Worm (Caenorhabditis elegans) whole organism, L1 larva: ENCODE measurements around the gene srx-105.

Source experiments
- C04F5.9 ChIP-seq: sonication (generic microtip); optimal IDR thresholded peaks from 2 replicates; lab custom pipeline; 2016; ENCODE audit warnings: missing genetic modification characterization, missing compliant biosample characterization
- C16A3.4 ChIP-seq: fragments of 150-350 bp; optimal IDR thresholded peaks from 2 replicates; lab custom pipeline; 2014; ENCODE audit warnings: missing biosample characterization, missing genetic modification characterization
- F16B12.6 ChIP-seq: fragments of 150-350 bp; optimal IDR thresholded peaks from 2 replicates; lab custom pipeline; 2014; ENCODE audit warnings: missing biosample characterization, missing genetic modification characterization
- Y116A8C.19 ChIP-seq: sonication (generic microtip); optimal IDR thresholded peaks from 2 replicates; lab custom pipeline; 2016; ENCODE audit warnings: missing compliant biosample characterization, missing genetic modification characterization, borderline replicate concordance
- ceh-8 ChIP-seq: fragments of 200-800 bp; sonication (Bioruptor generic); optimal IDR thresholded peaks from 2 replicates; lab custom pipeline; 2018; ENCODE audit warnings: mild to moderate bottlenecking, missing genetic modification characterization, moderate library complexity, missing compliant biosample characterization
- ceh-88 ChIP-seq: fragments of 200-800 bp; sonication (Bioruptor generic); IDR thresholded peaks from 2 replicates; pipeline ENCODE4 v1.3.6; 2022; ENCODE audit warnings: missing genetic modification characterization, missing compliant biosample characterization
- ceh-90 ChIP-seq: sonication (generic microtip); optimal IDR thresholded peaks from 2 replicates; lab custom pipeline; 2016; ENCODE audit warnings: missing genetic modification characterization, missing compliant biosample characterization
- ces-1 ChIP-seq: fragments of 150-350 bp; optimal IDR thresholded peaks from 2 replicates; lab custom pipeline; 2014; ENCODE audit warnings: missing biosample characterization, missing genetic modification reagents, missing genetic modification characterization
- efl-1 ChIP-seq, 4 experiments: fragments of 150-350 bp; optimal IDR thresholded peaks in 3 of 4; peaks in 1 of 4; 1 replicate in 1 of 4; 2 replicates in 3 of 4; lab custom pipeline; 2014; ENCODE audit warnings: missing biosample characterization in 2 of 4, missing genetic modification characterization in 2 of 4, missing genetic modification reagents in 2 of 4
- efl-3 ChIP-seq: fragments of 200-800 bp; sonication (Bioruptor generic); optimal IDR thresholded peaks from 2 replicates; lab custom pipeline; 2018; ENCODE audit warnings: mild to moderate bottlenecking, missing genetic modification characterization, missing compliant biosample characterization
- elt-2 ChIP-seq: sonication (generic microtip); optimal IDR thresholded peaks from 2 replicates; lab custom pipeline; 2016; ENCODE audit warnings: missing genetic modification characterization, mild to moderate bottlenecking, inconsistent platforms, missing compliant biosample characterization, missing genetic modification reagents
- elt-3 ChIP-seq, 6 experiments: fragments of 150-350 bp in 1 of 6; sonication (generic microtip); optimal IDR thresholded peaks; 2 replicates each; lab custom pipeline; 2017 to 2018; ENCODE audit warnings: missing biosample characterization in 6 of 6, missing genetic modification characterization in 6 of 6, inconsistent platforms in 1 of 6
- fkh-10 ChIP-seq: sonication (generic microtip); optimal IDR thresholded peaks from 2 replicates; lab custom pipeline; 2017; ENCODE audit warnings: missing biosample characterization, missing genetic modification reagents, missing genetic modification characterization
- fkh-4 ChIP-seq: sonication (generic microtip); optimal IDR thresholded peaks from 2 replicates; lab custom pipeline; 2016; ENCODE audit warnings: missing compliant biosample characterization, missing genetic modification characterization, borderline replicate concordance
- fos-1 ChIP-seq: fragments of 150-350 bp; optimal IDR thresholded peaks from 2 replicates; lab custom pipeline; 2014; ENCODE audit warnings: missing biosample characterization, missing genetic modification characterization
- hlh-17 ChIP-seq: fragments of 200-800 bp; sonication (Bioruptor generic); optimal IDR thresholded peaks from 2 replicates; lab custom pipeline; 2018; ENCODE audit warnings: missing genetic modification characterization, mild to moderate bottlenecking, missing compliant biosample characterization, moderate library complexity, borderline replicate concordance
- jun-1 ChIP-seq: fragments of 150-350 bp; optimal IDR thresholded peaks from 2 replicates; lab custom pipeline; 2014; ENCODE audit warnings: missing biosample characterization, missing genetic modification reagents, missing genetic modification characterization
- lin-13 ChIP-seq: fragments of 150-350 bp; optimal IDR thresholded peaks from 2 replicates; lab custom pipeline; 2014; ENCODE audit warnings: missing biosample characterization, missing genetic modification reagents, missing genetic modification characterization
- lin-14 ChIP-seq: fragments of 200-800 bp; sonication (Bioruptor generic); optimal IDR thresholded peaks from 2 replicates; lab custom pipeline; 2018; ENCODE audit warnings: mild to moderate bottlenecking, missing genetic modification characterization, moderate library complexity, missing compliant biosample characterization
- nhr-12 ChIP-seq: sonication (generic microtip); optimal IDR thresholded peaks from 2 replicates; lab custom pipeline; 2017; ENCODE audit warnings: missing biosample characterization, missing genetic modification characterization
- nhr-19 ChIP-seq: fragments of 200-800 bp; sonication (Bioruptor generic); conservative IDR thresholded peaks from 2 replicates; pipeline ENCODE4 v1.3.6; 2022; ENCODE audit warnings: missing genetic modification characterization, missing compliant biosample characterization
- nhr-20 ChIP-seq: sonication (generic microtip); optimal IDR thresholded peaks from 2 replicates; lab custom pipeline; 2016; ENCODE audit warnings: mild to moderate bottlenecking, missing genetic modification characterization, missing compliant biosample characterization
- nhr-237 ChIP-seq: fragments of 150-350 bp; optimal IDR thresholded peaks from 2 replicates; lab custom pipeline; 2014; ENCODE audit warnings: missing biosample characterization, missing genetic modification characterization
- nhr-28 ChIP-seq: fragments of 150-350 bp; optimal IDR thresholded peaks from 2 replicates; lab custom pipeline; 2014; ENCODE audit warnings: missing biosample characterization, missing genetic modification characterization
- nhr-47 ChIP-seq: sonication (generic microtip); optimal IDR thresholded peaks from 2 replicates; lab custom pipeline; 2016; ENCODE audit warnings: mild to moderate bottlenecking, missing genetic modification characterization, moderate library complexity, missing compliant biosample characterization
- nhr-76 ChIP-seq: sonication (generic microtip); optimal IDR thresholded peaks from 2 replicates; lab custom pipeline; 2017; ENCODE audit warnings: missing biosample characterization, missing genetic modification characterization
- nhr-90 ChIP-seq: sonication (generic microtip); optimal IDR thresholded peaks from 2 replicates; lab custom pipeline; 2016; ENCODE audit warnings: mild to moderate bottlenecking, missing genetic modification characterization, missing compliant biosample characterization; ENCODE audit not compliant: poor library complexity
- sox-4 ChIP-seq: sonication (generic microtip); optimal IDR thresholded peaks from 2 replicates; lab custom pipeline; 2016; ENCODE audit warnings: missing genetic modification characterization, missing compliant biosample characterization
- tlp-1 ChIP-seq: fragments of 150-350 bp; optimal IDR thresholded peaks from 2 replicates; lab custom pipeline; 2014; ENCODE audit warnings: missing biosample characterization, missing genetic modification characterization
- unc-30 ChIP-seq: sonication (generic microtip); optimal IDR thresholded peaks from 2 replicates; lab custom pipeline; 2017; ENCODE audit warnings: missing biosample characterization, missing genetic modification characterization
- unc-62 ChIP-seq: fragments of 150-350 bp; optimal IDR thresholded peaks from 2 replicates; lab custom pipeline; 2014; ENCODE audit warnings: missing biosample characterization, missing genetic modification reagents, missing genetic modification characterization
- unc-86 ChIP-seq: sonication (generic microtip); optimal IDR thresholded peaks from 2 replicates; lab custom pipeline; 2016; ENCODE audit warnings: missing genetic modification characterization, missing compliant biosample characterization
- unc-98 ChIP-seq: fragments of 200-800 bp; sonication (Bioruptor generic); IDR thresholded peaks from 2 replicates; pipeline ENCODE4 v1.3.6; 2022; ENCODE audit warnings: missing genetic modification characterization, missing compliant biosample characterization
- ztf-11 ChIP-seq, 2 experiments: sonication (generic microtip); optimal IDR thresholded peaks; 2 replicates each; lab custom pipeline; 2016 to 2017; ENCODE audit warnings: missing genetic modification characterization in 2 of 2, missing biosample characterization in 1 of 2, missing compliant biosample characterization in 1 of 2
- ztf-4 ChIP-seq: fragments of 150-350 bp; optimal IDR thresholded peaks from 2 replicates; lab custom pipeline; 2014; ENCODE audit warnings: missing biosample characterization, missing genetic modification characterization

The srx-105 gene

DNA sequence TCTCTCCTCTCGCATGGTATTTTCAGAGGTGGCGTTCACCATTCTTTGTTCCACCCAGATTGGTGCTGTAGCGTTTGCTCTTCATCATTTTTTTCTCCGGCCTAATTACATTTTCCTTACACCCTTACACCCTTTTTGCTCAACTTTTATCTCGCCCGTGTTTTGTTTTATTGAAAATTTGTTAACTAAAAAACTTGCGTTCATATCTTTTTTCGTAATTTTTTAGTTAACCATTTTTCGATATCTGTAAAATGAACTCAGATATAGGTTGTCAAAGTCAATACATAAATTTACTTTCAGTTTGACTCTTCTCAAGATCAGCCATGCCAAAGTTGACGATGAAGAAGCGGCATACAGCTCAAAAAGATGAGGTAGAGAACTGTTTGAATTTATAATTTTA, 40.4 kb upstream of the srx-105 start, which contains the start of gene F12E12.1:
Gene F12E12.1 (plus strand): TSS at position 301 of the 400 bp plus-strand sequence.
- no peak for TF ChIP-seq jun-1

DNA sequence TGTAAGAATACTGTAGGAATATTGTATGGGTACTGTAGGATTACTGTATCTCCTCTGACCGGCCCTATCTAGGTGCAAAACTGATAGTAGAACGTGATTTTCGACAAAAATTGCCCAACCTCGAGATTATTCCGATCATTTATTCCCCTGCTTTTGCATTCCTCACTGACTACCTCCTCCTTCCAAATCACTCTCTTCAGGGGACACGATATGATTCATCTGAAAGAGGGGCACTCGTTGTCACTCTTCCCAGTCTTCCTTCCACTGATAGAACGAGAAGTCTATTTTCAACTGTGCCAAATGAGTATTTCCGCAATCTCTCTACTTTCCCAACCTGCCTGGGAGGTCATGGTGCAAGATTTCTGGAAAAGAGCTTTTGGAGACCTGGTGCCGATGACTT, 38.4 kb upstream of the srx-105 start, which contains the start of gene F12E12.2:
Gene F12E12.2 (plus strand): TSS at position 301 of the 400 bp plus-strand sequence.
- TF ChIP-seq nhr-90 (tag; lab: Kevin White, UChicago) = no peak
- no peak for TF ChIP-seq tlp-1 (tag; lab: Kevin White, UChicago)
- TF ChIP-seq unc-62 (GFP tag; lab: Kevin White, UChicago) = no peak
- TF ChIP-seq F16B12.6 = no peak
- no peak for TF ChIP-seq C16A3.4
- no peak for TF ChIP-seq nhr-237 (tag; lab: Kevin White, UChicago)
- TF ChIP-seq nhr-28 (tag; lab: Kevin White, UChicago) = no peak
- TF ChIP-seq nhr-12 = no peak
- no peak for TF ChIP-seq hlh-17 (GFP tag; lab: Kevin White, UChicago)
- TF ChIP-seq C04F5.9 (tag; lab: Kevin White, UChicago) = no peak
- TF ChIP-seq nhr-19 (GFP tag; lab: Robert Waterston, UW) = no peak
- no peak for TF ChIP-seq fkh-4
- TF ChIP-seq lin-13 = no peak

DNA sequence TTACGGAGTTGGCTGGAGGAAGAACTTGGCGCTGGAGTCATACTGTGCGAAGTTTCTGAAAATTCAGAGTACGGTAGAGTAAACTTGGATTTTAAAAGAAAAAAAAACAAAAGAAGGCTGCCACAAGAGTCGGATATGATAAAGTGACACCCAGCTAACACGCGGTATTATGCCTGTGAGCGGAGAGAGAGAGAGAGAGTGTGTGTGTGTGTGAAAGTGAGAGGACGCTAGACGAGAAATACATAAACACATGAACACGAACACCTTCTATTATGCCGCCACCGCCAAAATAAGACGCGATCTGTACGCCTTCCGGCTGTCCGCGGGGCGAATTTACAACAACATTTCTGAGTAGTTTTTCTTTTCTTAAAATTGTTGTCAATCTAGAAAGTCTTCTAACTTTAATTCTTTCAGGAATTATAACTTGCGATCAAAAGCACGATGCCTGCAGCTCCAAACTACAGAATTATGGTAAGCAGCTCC, 35.7 kb upstream of the srx-105 start, which contains the start of gene F12E12.6:
Gene F12E12.6 (minus strand): TSS at position 51 of the 483 bp plus-strand sequence.
- no peak for TF ChIP-seq sox-4 (tag; lab: Kevin White, UChicago)
- no peak for TF ChIP-seq ceh-90 (tag; lab: Kevin White, UChicago)
- no peak for TF ChIP-seq nhr-76 (tag; lab: Kevin White, UChicago)
- no peak for TF ChIP-seq unc-30 (tag; lab: Kevin White, UChicago)
- no peak for TF ChIP-seq unc-62 (GFP tag; lab: Kevin White, UChicago)
- TF ChIP-seq efl-1 (optimal IDR thresholded peaks at IDR 0.05; lab: Kevin White, UChicago) = no peak
- no peak for TF ChIP-seq efl-1 (GFP tag; optimal IDR thresholded peaks at IDR 0.05 in 1 of 2; lab: Kevin White, UChicago)
- no peak for TF ChIP-seq nhr-237 (tag; lab: Kevin White, UChicago)
- no peak for TF ChIP-seq nhr-20 (tag; lab: Kevin White, UChicago)
- no peak for TF ChIP-seq elt-3 (tag; optimal IDR thresholded peaks at IDR 0.05; lab: Kevin White, UChicago)
- TF ChIP-seq nhr-47 (tag; lab: Kevin White, UChicago) = no peak
- TF ChIP-seq unc-98 (GFP tag; lab: Robert Waterston, UW) = no peak

DNA sequence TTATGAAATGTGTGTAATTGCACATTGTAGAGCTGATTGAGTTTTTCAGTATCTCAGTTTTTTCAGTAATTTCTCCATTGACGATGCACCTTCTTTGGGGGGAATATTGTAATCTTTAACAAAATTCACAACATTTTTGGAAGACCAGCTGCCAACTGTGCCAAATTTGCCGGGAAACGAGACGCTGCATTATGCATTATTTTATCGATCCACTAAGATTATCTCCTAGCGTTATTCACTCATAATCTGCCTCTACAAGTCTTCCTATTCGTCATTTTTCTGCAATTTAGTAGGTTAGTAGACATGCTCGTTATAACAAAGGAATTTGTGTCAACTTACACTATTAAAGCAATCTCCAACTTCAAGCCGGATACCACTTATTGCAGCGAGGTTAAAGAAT, 30.5 kb upstream of the srx-105 start, which contains the start of the genes sdz-12 and bath-31:
Gene sdz-12 (minus strand): TSS at position 101 of the 400 bp plus-strand sequence.
Gene bath-31 (plus strand): TSS at position 251 of the 400 bp plus-strand sequence.
- TF ChIP-seq fos-1 (tag; lab: Kevin White, UChicago) (no peak), ceh-8 (no peak), ztf-11 (tag; optimal IDR thresholded peaks at IDR 0.05; lab: Kevin White, UChicago) (no peak), elt-2 (tag; lab: Kevin White, UChicago) (no peak), ceh-88 (GFP tag; lab: Robert Waterston, UW) (no peak), nhr-90 (tag; lab: Kevin White, UChicago) (no peak), nhr-237 (tag; lab: Kevin White, UChicago) (no peak), nhr-12 (no peak), ztf-4 (tag; lab: Kevin White, UChicago) (no peak), unc-86 (tag; lab: Kevin White, UChicago) (no peak), efl-1 (optimal IDR thresholded peaks at IDR 0.05; lab: Kevin White, UChicago) (no peak), efl-1 (GFP tag; optimal IDR thresholded peaks at IDR 0.05 in 1 of 2; lab: Kevin White, UChicago) (no peak), jun-1 (no peak), ces-1 (GFP tag; lab: Kevin White, UChicago) (no peak), Y116A8C.19 (no peak), efl-3 (no peak), nhr-28 (tag; lab: Kevin White, UChicago) (no peak), fkh-10 (GFP tag; lab: Kevin White, UChicago) (no peak), lin-14 (GFP tag; lab: Kevin White, UChicago) (no peak)
